Fruit fly (Drosophila melanogaster) whole organism, wandering third instar larva: ENCODE results near the gene TM9SF3.

Source experiments
- CG32264 ChIP-seq: fragments of 200-800 bp; sonication (Bioruptor generic); optimal IDR thresholded peaks from 2 replicates; lab custom pipeline; 2016; ENCODE audit warnings: missing biosample characterization, missing genetic modification characterization
- CG9705 ChIP-seq: fragments of 200-800 bp; sonication (Bioruptor generic); optimal IDR thresholded peaks from 2 replicates; lab custom pipeline; 2018; ENCODE audit warnings: missing biosample characterization, mild to moderate bottlenecking, missing genetic modification characterization
- Dfd ChIP-seq: fragments of >200 bp; optimal IDR thresholded peaks from 2 replicates; lab custom pipeline; 2017; ENCODE audit warnings: missing biosample characterization, missing genetic modification characterization
- Dif ChIP-seq: fragments of 200-275, 200-300 bp; sonication (Bioruptor generic); optimal IDR thresholded peaks from 2 replicates; lab custom pipeline; 2018; ENCODE audit warnings: missing biosample characterization, missing genetic modification characterization; ENCODE audit not compliant: partially characterized antibody
- GATAd ChIP-seq: sonication (Bioruptor generic); optimal IDR thresholded peaks from 2 replicates; lab custom pipeline; 2016; ENCODE audit warnings: missing biosample characterization, missing genetic modification characterization
- HLH106 ChIP-seq: fragments of 200-800 bp; optimal IDR thresholded peaks from 3 replicates; lab custom pipeline; 2019; ENCODE audit warnings: missing biosample characterization, mild to moderate bottlenecking, missing genetic modification characterization, moderate library complexity
- Hr78 ChIP-seq: fragments of >200 bp; optimal IDR thresholded peaks from 2 replicates; lab custom pipeline; 2017; ENCODE audit warnings: missing biosample characterization, missing genetic modification characterization
- Hr83 ChIP-seq: fragments of 200-300 bp; sonication (Bioruptor generic); optimal IDR thresholded peaks from 2 replicates; lab custom pipeline; 2016; ENCODE audit warnings: missing biosample characterization, mild to moderate bottlenecking, missing genetic modification characterization, moderate library complexity; ENCODE audit not compliant: poor library complexity, severe bottlenecking
- Jra ChIP-seq: sonication (Bioruptor generic); optimal IDR thresholded peaks from 2 replicates; lab custom pipeline; 2016; ENCODE audit warnings: missing biosample characterization, missing genetic modification characterization
- Mio ChIP-seq: sonication (Bioruptor generic); optimal IDR thresholded peaks from 2 replicates; lab custom pipeline; 2016; ENCODE audit warnings: missing biosample characterization, missing genetic modification characterization
- N ChIP-seq: fragments of >200 bp; optimal IDR thresholded peaks from 2 replicates; lab custom pipeline; 2018; ENCODE audit warnings: missing biosample characterization, missing external identifiers, missing genetic modification characterization
- OdsH ChIP-seq: fragments of 200-800 bp; sonication (Bioruptor generic); optimal IDR thresholded peaks from 2 replicates; lab custom pipeline; 2016; ENCODE audit warnings: missing biosample characterization, mild to moderate bottlenecking, missing genetic modification characterization
- Rel ChIP-seq, 2 experiments: fragments of 200-800 bp; sonication (Bioruptor generic) in 1 of 2; optimal IDR thresholded peaks; 2 replicates in 1 of 2; 3 replicates in 1 of 2; lab custom pipeline; 2016 to 2019; ENCODE audit warnings: mild to moderate bottlenecking in 2 of 2, missing biosample characterization in 2 of 2, missing genetic modification characterization in 2 of 2, moderate library complexity in 1 of 2
- Sp1 ChIP-seq: fragments of 200-800 bp; sonication (Bioruptor generic); optimal IDR thresholded peaks from 3 replicates; lab custom pipeline; 2019; ENCODE audit warnings: missing biosample characterization, mild to moderate bottlenecking, missing genetic modification characterization, moderate library complexity
- br ChIP-seq: fragments of 200-800 bp; sonication (Bioruptor generic); optimal IDR thresholded peaks from 2 replicates; lab custom pipeline; 2016; ENCODE audit warnings: missing biosample characterization, missing genetic modification characterization
- brk ChIP-seq: fragments of 200-800 bp; sonication (Bioruptor generic); optimal IDR thresholded peaks from 2 replicates; lab custom pipeline; 2016; ENCODE audit warnings: missing biosample characterization, mild to moderate bottlenecking, missing genetic modification characterization
- dl ChIP-seq, 2 experiments: fragments of 175-275, 200-275 bp in 1 of 2; fragments of 200-275 bp in 1 of 2; sonication (Bioruptor generic); optimal IDR thresholded peaks; lab custom pipeline; 2018; ENCODE audit warnings: mild to moderate bottlenecking in 2 of 2, missing biosample characterization in 2 of 2, missing genetic modification characterization in 2 of 2, moderate library complexity in 2 of 2; ENCODE audit not compliant: partially characterized antibody in 2 of 2, insufficient read depth in 1 of 2
- dmrt93B ChIP-seq: fragments of 200-800 bp; sonication (Bioruptor generic); optimal IDR thresholded peaks from 2 replicates; lab custom pipeline; 2018; ENCODE audit warnings: missing biosample characterization, mild to moderate bottlenecking, missing genetic modification characterization
- dsf ChIP-seq: sonication (Bioruptor generic); optimal IDR thresholded peaks from 2 replicates; lab custom pipeline; 2016; ENCODE audit warnings: missing biosample characterization, missing genetic modification characterization, borderline replicate concordance
- ey ChIP-seq: fragments of 200-800 bp; sonication (Bioruptor generic); optimal IDR thresholded peaks from 2 replicates; lab custom pipeline; 2016; ENCODE audit warnings: missing biosample characterization, missing genetic modification characterization
- foxo ChIP-seq, 2 experiments: fragments of 200-800 bp; sonication (Bioruptor generic); optimal IDR thresholded peaks; 2 replicates in 1 of 2; 3 replicates in 1 of 2; lab custom pipeline; 2016 to 2017; ENCODE audit warnings: missing biosample characterization in 2 of 2, missing genetic modification characterization in 2 of 2
- fru ChIP-seq: fragments of 200-800 bp; sonication (Bioruptor generic); optimal IDR thresholded peaks from 3 replicates; lab custom pipeline; 2016; ENCODE audit warnings: missing biosample characterization, mild to moderate bottlenecking, missing genetic modification characterization
- h ChIP-seq: fragments of 200-800 bp; sonication (Bioruptor generic); optimal IDR thresholded peaks from 3 replicates; lab custom pipeline; 2016; ENCODE audit warnings: missing biosample characterization, mild to moderate bottlenecking, missing genetic modification characterization
- jim ChIP-seq: fragments of 175-275, 200-325 bp; sonication (Bioruptor generic); optimal IDR thresholded peaks from 2 replicates; lab custom pipeline; 2016; ENCODE audit warnings: missing biosample characterization, mild to moderate bottlenecking, missing genetic modification characterization
- lola ChIP-seq: fragments of >200 bp; optimal IDR thresholded peaks from 2 replicates; lab custom pipeline; 2017; ENCODE audit warnings: missing biosample characterization, missing genetic modification characterization
- pan ChIP-seq: fragments of >200 bp; optimal IDR thresholded peaks from 2 replicates; lab custom pipeline; 2017
- psq ChIP-seq: fragments of 200-800 bp; sonication (Bioruptor generic); optimal IDR thresholded peaks from 3 replicates; lab custom pipeline; 2017; ENCODE audit warnings: missing biosample characterization, mild to moderate bottlenecking, missing genetic modification characterization, moderate library complexity
- rgr ChIP-seq: fragments of 200-800 bp; sonication (Bioruptor generic); optimal IDR thresholded peaks from 3 replicates; lab custom pipeline; 2016; ENCODE audit warnings: missing biosample characterization, mild to moderate bottlenecking, missing genetic modification characterization
- sage ChIP-seq: fragments of 200-800 bp; sonication (Bioruptor generic); optimal IDR thresholded peaks from 2 replicates; lab custom pipeline; 2016; ENCODE audit warnings: missing biosample characterization, mild to moderate bottlenecking, missing genetic modification characterization
- sv ChIP-seq: fragments of 200-800 bp; sonication (Bioruptor generic); optimal IDR thresholded peaks from 3 replicates; lab custom pipeline; 2016; ENCODE audit warnings: missing biosample characterization, missing genetic modification characterization
- tai ChIP-seq: sonication (Bioruptor generic); optimal IDR thresholded peaks from 2 replicates; lab custom pipeline; 2016; ENCODE audit warnings: missing biosample characterization, missing genetic modification characterization
- woc ChIP-seq: sonication (Bioruptor generic); optimal IDR thresholded peaks from 2 replicates; lab custom pipeline; 2016; ENCODE audit warnings: missing biosample characterization, mild to moderate bottlenecking, missing genetic modification characterization

TM9SF3 gene

DNA sequence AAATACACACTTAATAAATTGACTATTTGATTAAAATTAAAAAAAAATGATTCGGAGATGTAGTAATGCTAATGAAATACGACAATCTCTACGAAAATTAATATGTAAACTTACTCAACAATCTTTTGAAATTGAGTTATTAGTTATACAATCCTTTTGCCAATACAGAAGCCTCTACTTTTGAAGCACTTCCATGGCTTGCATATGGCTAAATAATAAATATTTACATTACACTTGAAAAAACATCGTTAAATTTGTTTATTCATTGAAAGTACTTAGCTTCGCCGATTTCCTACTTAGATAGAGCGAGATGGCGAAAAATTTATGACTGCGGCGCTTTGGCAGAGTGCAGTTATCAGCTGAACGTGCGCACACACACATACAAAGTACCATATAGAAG lies 36.9 kb upstream of the TM9SF3 start:
- TF ChIP-seq jim, result no peak
- no peak for TF ChIP-seq N (GFP tag; lab: Kevin White, UChicago)
- TF ChIP-seq ey (GFP tag; lab: Kevin White, UChicago), result no peak
- TF ChIP-seq foxo (GFP tag; optimal IDR thresholded peaks at IDR 0.05; lab: Kevin White, UChicago), result no peak
- no peak for TF ChIP-seq fru (GFP tag; lab: Kevin White, UChicago)
- no peak for TF ChIP-seq OdsH (GFP tag; lab: Kevin White, UChicago)
- TF ChIP-seq Hr78 (GFP tag; lab: Kevin White, UChicago), result no peak
- TF ChIP-seq Sp1 (GFP tag; lab: Kevin White, UChicago), result no peak
- no peak for TF ChIP-seq Dif (GFP tag; lab: Kevin White, UChicago)

DNA sequence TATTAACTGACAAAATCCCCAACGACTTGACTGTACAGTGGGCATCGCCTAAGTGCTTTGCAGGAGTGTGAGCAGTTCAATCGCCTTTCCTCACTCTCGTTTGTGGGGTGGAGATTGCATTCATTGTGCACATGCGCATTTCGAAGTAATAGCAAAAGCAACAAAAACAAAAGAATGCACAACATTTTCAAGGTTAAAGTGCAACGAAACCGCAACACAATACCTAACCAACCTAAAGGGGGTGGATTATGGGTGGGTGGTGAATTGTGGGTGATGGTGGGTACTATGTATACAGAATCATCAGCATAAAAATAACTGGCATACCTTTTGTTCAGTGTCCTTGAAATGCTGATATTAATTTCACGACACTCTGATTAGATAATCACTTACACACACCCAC lies 35.7 kb upstream of the TM9SF3 start:
- TF ChIP-seq sage (GFP tag; lab: Kevin White, UChicago) (no peak), Hr78 (GFP tag; lab: Kevin White, UChicago) (no peak), Hr83 (GFP tag; lab: Kevin White, UChicago) (no peak), fru (GFP tag; lab: Kevin White, UChicago) (no peak), GATAd (no peak), Rel (GFP tag; optimal IDR thresholded peaks at IDR 0.05; lab: Kevin White, UChicago) (no peak), Rel (tag; optimal IDR thresholded peaks at IDR 0.05; lab: Kevin White, UChicago) (peak; percentile 78), foxo (GFP tag; optimal IDR thresholded peaks at IDR 0.05; lab: Kevin White, UChicago) (peak in 1 of 2 experiments; percentile 8), N (GFP tag; lab: Kevin White, UChicago) (no peak), Jra (no peak), rgr (no peak), Sp1 (GFP tag; lab: Kevin White, UChicago) (peak; percentile 6), h (GFP tag; lab: Kevin White, UChicago) (no peak), psq (GFP tag; lab: Kevin White, UChicago) (peak; percentile 30), ey (GFP tag; lab: Kevin White, UChicago) (no peak), Mio (no peak), HLH106 (tag; lab: Kevin White, UChicago) (peak; percentile 27), dl (GFP tag; optimal IDR thresholded peaks at IDR 0.05; lab: Kevin White, UChicago; ENCODE audit: insufficient read depth in 1 of 2, partially characterized antibody in 2 of 2) (no peak), CG32264 (GFP tag; lab: Kevin White, UChicago) (no peak), OdsH (GFP tag; lab: Kevin White, UChicago) (no peak), lola (GFP tag; lab: Kevin White, UChicago) (no peak)

DNA sequence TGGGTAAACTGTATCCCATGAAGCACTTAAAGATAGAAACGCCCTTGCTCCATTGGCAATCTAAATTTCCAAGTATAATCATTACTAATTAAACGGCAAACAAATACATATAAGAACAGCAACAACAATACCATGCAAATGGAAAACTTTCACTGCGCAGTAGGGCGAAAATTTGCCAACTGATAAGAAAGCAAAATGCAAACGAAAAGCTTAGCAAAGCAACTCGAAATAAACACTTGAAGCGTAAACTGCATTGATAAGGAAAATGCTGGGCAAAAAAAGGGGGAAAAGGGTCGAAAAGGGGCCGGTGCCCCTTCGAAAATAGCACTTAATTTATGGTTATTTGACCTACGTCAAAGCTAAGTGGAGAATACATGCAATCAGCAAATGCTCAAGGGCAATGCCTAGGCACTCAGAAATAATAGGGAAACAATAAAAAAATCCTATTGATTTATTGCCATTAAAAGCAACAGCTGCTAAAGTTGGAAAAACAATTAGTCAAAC lies 34.8 kb upstream of the TM9SF3 start:
- TF ChIP-seq pan (lab: Kevin White, UChicago) (no peak), woc (GFP tag; lab: Kevin White, UChicago) (no peak), N (GFP tag; lab: Kevin White, UChicago) (no peak), sv (GFP tag; lab: Kevin White, UChicago) (no peak), brk (GFP tag; lab: Kevin White, UChicago) (no peak), sage (GFP tag; lab: Kevin White, UChicago) (no peak)
- TF ChIP-seq, all 38 proteins: peak for 0

DNA sequence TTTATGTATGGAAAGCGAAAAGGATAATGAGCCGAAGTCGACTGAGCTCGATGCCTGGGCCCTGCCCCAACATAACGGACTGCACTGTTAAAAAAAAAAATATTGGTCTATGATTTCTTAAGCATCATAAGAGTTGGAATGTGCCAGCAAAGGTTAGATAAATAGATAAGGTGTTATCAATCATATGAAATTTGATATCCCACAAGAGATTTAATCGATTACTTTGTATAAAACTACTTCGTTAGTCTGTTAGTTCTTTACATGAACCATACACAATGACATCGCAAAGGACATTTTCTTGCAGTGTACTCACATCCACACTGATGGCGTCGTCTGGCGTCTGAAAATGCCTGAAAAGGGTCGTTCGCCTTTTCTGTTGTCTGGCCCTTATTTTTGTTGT lies 33.7 kb upstream of the TM9SF3 start:
- TF ChIP-seq Hr83 (GFP tag; lab: Kevin White, UChicago), result no peak
- peak; percentile 25 for TF ChIP-seq CG9705 (GFP tag; lab: Kevin White, UChicago)
- TF ChIP-seq dmrt93B (GFP tag; lab: Kevin White, UChicago), result peak; percentile 10
- no peak for TF ChIP-seq tai (GFP tag; lab: Kevin White, UChicago)
- no peak for TF ChIP-seq Rel (GFP tag; optimal IDR thresholded peaks at IDR 0.05; lab: Kevin White, UChicago)
- no peak for TF ChIP-seq Rel (tag; optimal IDR thresholded peaks at IDR 0.05; lab: Kevin White, UChicago)
- no peak for TF ChIP-seq N (GFP tag; lab: Kevin White, UChicago)
- no peak for TF ChIP-seq jim
- TF ChIP-seq sv (GFP tag; lab: Kevin White, UChicago), result no peak
- TF ChIP-seq ey (GFP tag; lab: Kevin White, UChicago), result peak; percentile 54
- TF ChIP-seq dl (GFP tag; optimal IDR thresholded peaks at IDR 0.05; lab: Kevin White, UChicago; ENCODE audit: insufficient read depth in 1 of 2, partially characterized antibody in 2 of 2), result no peak
- peak; percentile 63 for TF ChIP-seq Sp1 (GFP tag; lab: Kevin White, UChicago)
- peak; percentile 31 for TF ChIP-seq br (GFP tag; lab: Kevin White, UChicago)
- no peak for TF ChIP-seq Dfd
- TF ChIP-seq sage (GFP tag; lab: Kevin White, UChicago), result no peak
- TF ChIP-seq lola (GFP tag; lab: Kevin White, UChicago), result no peak
- peak; percentile 58 for TF ChIP-seq h (GFP tag; lab: Kevin White, UChicago)
- no peak for TF ChIP-seq Mio
- peak in 1 of 2 experiments; percentile 61 for TF ChIP-seq foxo (GFP tag; optimal IDR thresholded peaks at IDR 0.05; lab: Kevin White, UChicago)
- TF ChIP-seq psq (GFP tag; lab: Kevin White, UChicago), result peak; percentile 48
- peak; percentile 58 for TF ChIP-seq HLH106 (tag; lab: Kevin White, UChicago)
- TF ChIP-seq rgr, result peak; percentile 43
- TF ChIP-seq dsf (GFP tag; lab: Kevin White, UChicago), result no peak
- peak; percentile 65 for TF ChIP-seq fru (GFP tag; lab: Kevin White, UChicago)
- TF ChIP-seq OdsH (GFP tag; lab: Kevin White, UChicago), result peak; percentile 43
- TF ChIP-seq, all 38 proteins: peak for 12
